Fruit fly (Drosophila melanogaster): ENCODE data around the gene CG5853.

CG5853 gene

DNA sequence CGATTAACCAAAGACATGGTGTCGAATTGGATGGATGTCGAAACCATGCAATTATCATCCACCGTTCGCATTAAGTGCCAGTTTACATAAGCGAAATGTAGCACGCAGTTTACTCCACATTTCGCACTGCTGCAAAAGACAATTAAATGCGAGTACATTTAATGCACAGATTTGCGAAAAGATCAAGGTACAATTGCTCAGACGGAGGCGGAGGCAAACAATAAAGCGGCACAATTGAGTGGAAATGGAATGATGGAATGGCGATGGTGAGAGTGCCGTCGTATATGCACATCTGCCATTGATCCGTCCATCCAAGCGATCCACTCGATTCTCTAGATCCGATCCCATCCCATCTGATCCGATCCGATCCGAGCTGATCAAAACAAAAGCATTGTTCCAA is 2.4 kb downstream of the CG5853 start:
- TF ChIP-seq usp (GFP tag; optimal IDR thresholded peaks at IDR 0.05) = no peak
- TF ChIP-seq Dll (optimal IDR thresholded peaks at IDR 0.05) = no peak

DNA sequence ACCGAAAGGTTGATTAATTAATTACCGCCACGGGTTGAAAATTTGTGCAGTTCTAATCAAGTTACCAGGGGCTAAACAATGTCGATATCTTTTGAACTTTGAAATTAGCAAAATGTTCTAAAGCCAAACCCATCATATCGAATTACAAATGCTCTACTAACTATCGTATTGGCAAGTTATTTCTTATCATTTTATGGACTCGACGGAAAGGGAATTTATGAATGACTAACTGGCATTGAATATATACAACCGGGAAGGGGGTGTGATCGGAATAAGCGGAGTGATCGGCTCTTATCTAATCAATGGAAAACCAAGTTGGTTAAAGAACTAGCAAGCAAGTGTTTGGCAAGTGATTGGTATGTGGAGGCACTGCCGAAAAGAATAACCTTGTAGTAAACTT is 3.9 kb downstream of the CG5853 start:
- TF ChIP-seq Dll (optimal IDR thresholded peaks at IDR 0.05) (no peak), usp (GFP tag; optimal IDR thresholded peaks at IDR 0.05) (no peak), psq (optimal IDR thresholded peaks at IDR 0.05) (no peak), CG8478 (optimal IDR thresholded peaks at IDR 0.05) (no peak), EcR (GFP tag; optimal IDR thresholded peaks at IDR 0.05) (no peak), pan (optimal IDR thresholded peaks at IDR 0.05) (no peak)

DNA sequence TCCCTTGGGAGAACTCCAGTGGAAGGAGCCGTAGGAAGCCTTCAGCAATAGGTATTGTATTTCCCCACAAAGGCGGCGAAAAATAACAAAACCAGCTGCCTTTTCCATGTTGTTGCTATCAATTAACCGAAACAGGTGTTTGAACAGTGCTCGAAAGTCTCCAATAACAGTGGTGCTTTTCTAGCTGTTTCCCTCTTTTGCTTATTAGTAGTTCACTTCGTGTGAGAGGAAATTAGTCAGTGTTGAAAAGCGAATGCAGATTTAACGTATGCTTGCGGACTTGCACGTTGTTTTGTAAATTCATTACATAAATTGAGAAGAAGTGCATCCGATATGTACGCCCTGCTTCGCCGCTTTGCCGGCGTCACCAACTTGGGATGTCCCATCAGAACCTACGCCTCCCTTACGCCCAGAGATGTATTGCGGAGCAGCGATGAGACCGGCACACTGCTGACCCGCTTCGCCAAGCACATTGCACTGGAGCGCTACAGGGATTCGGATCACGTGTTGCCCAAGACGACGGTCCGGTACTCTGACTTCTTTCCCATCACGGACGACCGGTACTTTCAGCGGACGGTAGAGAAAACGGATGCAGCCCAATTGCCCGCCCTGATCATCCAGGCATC is 8.7 kb downstream of the CG5853 start, which contains the start of the genes Datp and CG4619:
TSS of gene Datp (minus strand) at position 160 of the 626 bp plus-strand sequence.
TSS of gene CG4619 (plus strand) at position 233 of the 626 bp plus-strand sequence.
- TF ChIP-seq pan (optimal IDR thresholded peaks at IDR 0.05) (no peak), psq (optimal IDR thresholded peaks at IDR 0.05) (no peak), usp (GFP tag; optimal IDR thresholded peaks at IDR 0.05) (no peak), CG8478 (optimal IDR thresholded peaks at IDR 0.05) (no peak), EcR (GFP tag; optimal IDR thresholded peaks at IDR 0.05) (no peak), Dll (optimal IDR thresholded peaks at IDR 0.05) (no peak)

DNA sequence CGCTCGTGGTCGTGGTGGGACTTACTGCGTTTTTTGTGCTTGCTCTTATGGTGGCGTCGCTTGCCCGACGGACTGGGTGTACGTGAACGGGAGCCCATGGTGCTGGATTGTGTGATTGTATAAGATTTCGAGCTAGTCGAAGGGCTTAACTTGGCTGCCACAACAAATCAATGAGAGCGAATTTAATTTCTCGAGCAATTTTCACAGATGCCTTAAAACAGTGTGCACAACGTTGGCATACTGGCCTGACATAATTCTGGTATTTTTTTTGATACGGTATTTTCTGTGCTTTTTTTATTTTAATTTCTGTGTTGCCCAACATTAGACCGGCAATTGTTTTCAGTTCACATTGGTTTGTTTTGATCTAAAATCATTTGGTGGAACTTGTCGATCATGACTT is 9.5 kb downstream of the CG5853 start, which contains the start of gene Arglu1:
TSS of gene Arglu1 (minus strand) at position 227 of the 400 bp plus-strand sequence.
- TF ChIP-seq CG8478 (optimal IDR thresholded peaks at IDR 0.05) (no peak), usp (GFP tag; optimal IDR thresholded peaks at IDR 0.05) (no peak), psq (optimal IDR thresholded peaks at IDR 0.05) (no peak), Dll (optimal IDR thresholded peaks at IDR 0.05) (no peak), pan (optimal IDR thresholded peaks at IDR 0.05) (no peak), EcR (GFP tag; optimal IDR thresholded peaks at IDR 0.05) (no peak)

DNA sequence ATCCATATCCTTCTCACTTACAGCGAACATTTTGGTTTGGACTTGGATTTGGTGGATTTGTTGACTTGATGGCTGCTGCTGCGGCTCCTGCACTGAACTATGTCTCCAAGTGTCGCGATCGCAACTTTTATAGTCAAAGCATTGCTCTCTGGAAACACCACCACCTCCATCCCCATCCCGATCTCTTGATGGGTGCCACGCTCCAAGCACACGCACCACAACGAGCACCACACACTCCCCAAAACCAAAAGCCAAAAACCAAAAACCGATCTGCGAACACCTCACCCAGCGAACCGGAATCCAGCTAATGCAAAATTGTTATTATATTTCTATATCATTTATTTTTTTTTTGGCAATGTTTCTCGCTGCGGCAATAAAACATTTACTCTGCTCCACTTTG is 14.4 kb downstream of the CG5853 start, which contains the start of gene Cpr30F:
TSS of gene Cpr30F (minus strand) at position 101 of the 400 bp plus-strand sequence.
- TF ChIP-seq EcR (GFP tag; optimal IDR thresholded peaks at IDR 0.05) = no peak
- TF ChIP-seq psq (optimal IDR thresholded peaks at IDR 0.05) = no peak
- no peak for TF ChIP-seq Dll (optimal IDR thresholded peaks at IDR 0.05)
- no peak for TF ChIP-seq usp (GFP tag; optimal IDR thresholded peaks at IDR 0.05)
- TF ChIP-seq CG8478 (optimal IDR thresholded peaks at IDR 0.05) = no peak
- no peak for TF ChIP-seq pan (optimal IDR thresholded peaks at IDR 0.05)

DNA sequence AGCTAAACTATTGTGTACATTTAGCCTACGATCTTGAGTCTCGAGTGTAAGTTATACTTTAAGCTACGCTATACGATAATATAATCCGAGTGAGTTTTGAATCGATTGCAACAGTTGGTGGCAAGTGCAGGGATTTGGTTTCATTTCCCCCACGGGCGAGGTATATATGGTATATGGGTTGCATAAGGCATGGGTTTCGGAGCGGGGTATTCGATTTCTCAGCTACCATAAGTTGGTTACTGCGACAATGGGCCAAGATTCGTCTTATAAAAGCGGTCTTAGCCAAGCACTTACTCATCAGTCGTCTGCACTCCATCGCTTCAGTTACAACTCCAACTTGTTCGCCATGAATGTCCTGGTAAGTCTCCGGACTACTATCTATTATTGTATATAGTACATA is 17.2 kb downstream of the CG5853 start, which contains the start of gene CG42367:
TSS of gene CG42367 (plus strand) at position 301 of the 400 bp plus-strand sequence.
- no peak for TF ChIP-seq EcR (GFP tag; optimal IDR thresholded peaks at IDR 0.05)
- TF ChIP-seq CG8478 (optimal IDR thresholded peaks at IDR 0.05) = no peak
- TF ChIP-seq psq (optimal IDR thresholded peaks at IDR 0.05) = no peak
- TF ChIP-seq pan (optimal IDR thresholded peaks at IDR 0.05) = no peak
- no peak for TF ChIP-seq Dll (optimal IDR thresholded peaks at IDR 0.05)
- no peak for TF ChIP-seq usp (GFP tag; optimal IDR thresholded peaks at IDR 0.05)

DNA sequence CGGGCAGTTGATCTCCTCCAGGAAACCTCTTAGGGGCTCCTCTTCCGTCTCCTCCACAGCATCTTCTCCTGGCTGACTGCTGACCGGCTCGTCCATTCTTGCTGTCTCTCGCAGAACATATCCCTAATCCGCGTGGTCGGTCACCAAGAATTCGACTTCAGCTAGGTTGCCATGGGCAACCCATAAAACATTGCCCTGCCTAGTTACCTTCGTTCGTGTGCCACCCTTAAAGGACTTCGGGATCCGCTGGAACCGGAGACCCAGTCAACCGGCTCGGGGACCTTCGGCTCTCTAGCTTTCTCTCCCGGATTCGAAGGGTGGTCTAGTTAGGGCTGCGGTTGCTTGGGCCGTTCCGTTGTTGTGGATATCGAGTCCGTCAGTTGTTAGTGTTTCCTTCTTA is 22.7 kb downstream of the CG5853 start, which contains the start of the genes TbCMF46 and CG42366:
TSS of gene TbCMF46 (minus strand) at position 101 of the 400 bp plus-strand sequence.
TSS of gene CG42366 (plus strand) at position 397 of the 400 bp plus-strand sequence.
- TF ChIP-seq psq (optimal IDR thresholded peaks at IDR 0.05) (no peak), pan (optimal IDR thresholded peaks at IDR 0.05) (no peak), CG8478 (optimal IDR thresholded peaks at IDR 0.05) (no peak), EcR (GFP tag; optimal IDR thresholded peaks at IDR 0.05) (no peak), usp (GFP tag; optimal IDR thresholded peaks at IDR 0.05) (no peak), Dll (optimal IDR thresholded peaks at IDR 0.05) (no peak)

DNA sequence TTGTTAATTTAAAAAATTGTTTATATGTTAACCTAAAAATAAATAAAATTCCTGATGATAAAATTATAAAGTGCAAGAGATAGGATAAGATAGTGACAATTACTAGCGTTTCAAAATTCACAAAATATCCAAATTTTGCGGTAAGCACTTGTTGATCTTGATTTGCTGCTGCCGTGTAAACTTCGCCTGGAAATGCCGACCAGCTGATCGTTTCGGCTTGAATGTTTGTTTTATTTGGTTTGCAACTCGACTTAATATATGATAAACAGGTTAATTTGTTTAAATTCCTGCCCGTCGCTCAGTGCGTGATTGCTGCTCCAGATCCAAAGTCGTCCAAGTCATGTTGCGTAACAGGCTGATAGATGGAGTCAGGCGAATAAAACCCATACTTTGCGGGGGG is 26.0 kb downstream of the CG5853 start, which contains the start of gene CG4592:
TSS of gene CG4592 (plus strand) at position 233 of the 400 bp plus-strand sequence.
- TF ChIP-seq usp (GFP tag; optimal IDR thresholded peaks at IDR 0.05) (no peak), EcR (GFP tag; optimal IDR thresholded peaks at IDR 0.05) (no peak), CG8478 (optimal IDR thresholded peaks at IDR 0.05) (no peak), psq (optimal IDR thresholded peaks at IDR 0.05) (no peak), pan (optimal IDR thresholded peaks at IDR 0.05) (no peak), Dll (optimal IDR thresholded peaks at IDR 0.05) (no peak)

DNA sequence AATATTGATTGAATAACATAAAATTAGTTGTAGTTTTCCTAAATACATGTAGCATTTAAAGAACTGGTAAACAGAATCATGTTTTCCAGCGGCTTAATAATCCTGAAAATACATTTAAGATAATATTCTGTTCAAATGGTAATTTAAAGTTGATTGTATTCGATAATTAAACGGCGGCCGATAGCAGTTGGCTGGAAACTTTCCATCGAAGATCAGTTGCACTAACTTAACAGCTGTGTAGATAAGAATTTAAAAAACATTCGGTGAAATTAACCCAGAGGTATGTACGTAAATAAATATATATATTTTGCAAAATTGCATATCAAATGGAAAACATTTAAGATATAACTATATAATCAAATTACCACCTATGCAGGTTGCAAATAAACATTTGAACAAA is 27.5 kb downstream of the CG5853 start, which contains the start of gene CG4594:
TSS of gene CG4594 (plus strand) at position 212 of the 400 bp plus-strand sequence.
- TF ChIP-seq usp (GFP tag; optimal IDR thresholded peaks at IDR 0.05) = no peak
- no peak for TF ChIP-seq CG8478 (optimal IDR thresholded peaks at IDR 0.05)

DNA sequence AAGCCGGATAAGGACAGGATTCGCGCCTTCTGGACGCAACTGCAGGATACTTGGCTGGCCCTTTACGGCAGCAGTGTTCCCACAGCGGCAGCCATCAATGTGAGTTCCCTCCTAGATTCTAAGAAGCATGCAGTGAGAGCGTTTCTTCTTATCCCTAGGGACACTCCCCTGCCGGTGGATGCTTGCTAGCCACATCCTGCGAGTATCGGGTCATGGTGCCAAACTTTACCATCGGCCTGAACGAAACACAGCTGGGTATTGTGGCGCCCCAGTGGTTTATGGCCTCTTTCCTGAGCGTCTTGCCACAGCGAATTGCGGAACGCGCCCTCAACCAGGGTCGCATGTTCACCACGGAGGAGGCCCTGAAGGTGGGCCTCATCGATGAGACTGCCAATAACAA is 28.2 kb downstream of the CG5853 start:
- TF ChIP-seq psq (optimal IDR thresholded peaks at IDR 0.05) (no peak), Dll (optimal IDR thresholded peaks at IDR 0.05) (no peak), pan (optimal IDR thresholded peaks at IDR 0.05) (no peak), EcR (GFP tag; optimal IDR thresholded peaks at IDR 0.05) (no peak)

DNA sequence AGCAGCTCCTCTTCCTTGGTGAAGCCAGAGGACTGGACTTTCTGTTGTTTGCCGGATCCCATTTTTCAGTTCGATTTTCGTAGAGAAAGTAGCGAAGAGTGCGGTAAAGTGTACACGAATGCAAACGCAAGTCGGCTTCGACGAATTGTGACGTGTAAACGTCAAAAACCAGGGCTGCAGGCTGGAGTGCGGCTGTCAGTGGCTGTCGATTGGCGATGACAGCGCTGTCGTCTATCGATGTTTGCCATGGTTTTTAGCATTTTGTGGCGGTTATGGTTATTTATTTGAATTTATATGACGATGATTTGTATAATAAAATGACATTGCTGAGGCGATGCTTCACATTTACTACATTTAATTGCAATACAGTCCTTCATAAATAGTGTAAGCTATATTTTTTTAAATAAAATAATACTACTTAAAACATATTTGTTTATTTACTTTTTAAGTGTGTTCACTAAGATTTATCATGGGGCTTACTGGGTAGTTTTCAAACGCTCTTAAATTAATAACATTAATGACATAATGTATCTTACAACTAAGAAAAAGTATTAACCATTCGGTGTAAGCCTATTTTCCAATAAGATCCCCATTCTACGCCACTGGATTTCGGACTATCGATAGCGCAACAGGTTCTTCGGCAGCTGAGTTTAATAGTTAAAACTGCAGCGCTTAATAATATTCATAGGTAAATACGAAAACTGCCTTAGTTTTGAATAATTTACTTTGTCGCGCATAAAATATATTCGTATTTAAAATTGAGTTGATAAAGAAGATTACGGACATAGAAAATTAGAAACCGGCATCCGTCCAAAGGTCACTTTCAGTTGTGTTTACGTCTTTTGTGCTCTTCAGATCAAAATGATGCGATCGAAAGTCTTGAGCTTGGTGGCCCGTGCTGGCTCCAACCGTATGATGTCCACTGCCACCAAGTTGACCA is 29.2 kb downstream of the CG5853 start, which contains the start of the genes CG5885 and CG4598:
TSS of gene CG5885 (minus strand) at position 311 of the 940 bp plus-strand sequence.
TSS of gene CG4598 (plus strand) at position 599 of the 940 bp plus-strand sequence.
- TF ChIP-seq pan (optimal IDR thresholded peaks at IDR 0.05) = no peak
- no peak for TF ChIP-seq CG8478 (optimal IDR thresholded peaks at IDR 0.05)
- no peak for TF ChIP-seq usp (GFP tag; optimal IDR thresholded peaks at IDR 0.05)
- TF ChIP-seq Dll (optimal IDR thresholded peaks at IDR 0.05) = no peak
- no peak for TF ChIP-seq psq (optimal IDR thresholded peaks at IDR 0.05)

Data from whole organism.